Fruit fly (Drosophila melanogaster) whole organism, embryonic: ENCODE data around the gene opa.
A peak's percentile ranks its signal among the peaks of the same experiment; 100 is the strongest.

Experiments used
- Blimp-1 ChIP-seq: fragments of 200-800 bp; sonication (Bioruptor generic); optimal IDR thresholded peaks from 3 replicates; lab custom pipeline; 2018; ENCODE audit warnings: missing biosample characterization, missing genetic modification characterization, mild to moderate bottlenecking, moderate library complexity, missing genetic modification reagents
- CG10959 ChIP-seq: fragments of 200-800 bp; sonication (Bioruptor generic); IDR thresholded peaks from 2 replicates; pipeline ENCODE4 v1.3.6; 2022; ENCODE audit warnings: missing biosample characterization, missing genetic modification characterization
- CG13775 ChIP-seq: fragments of 200-800 bp; sonication (Bioruptor generic); optimal IDR thresholded peaks from 3 replicates; lab custom pipeline; 2017; ENCODE audit warnings: missing biosample characterization, mild to moderate bottlenecking, missing genetic modification characterization
- CG14667 ChIP-seq: fragments of 200-800 bp; sonication (Bioruptor generic); IDR thresholded peaks from 2 replicates; pipeline ENCODE4 v1.3.6; 2022; ENCODE audit warnings: missing biosample characterization, missing genetic modification characterization
- CG14965 ChIP-seq: fragments of 200-800 bp; sonication (Bioruptor generic); optimal IDR thresholded peaks from 2 replicates; lab custom pipeline; 2016; ENCODE audit warnings: missing biosample characterization, missing genetic modification characterization, borderline replicate concordance
- CG16813 ChIP-seq: fragments of 200-800 bp; sonication (Bioruptor generic); IDR thresholded peaks from 3 replicates; pipeline ENCODE4 v1.3.6; 2022; ENCODE audit warnings: missing biosample characterization, missing genetic modification characterization; ENCODE audit not compliant: partially characterized antibody
- CG17385 ChIP-seq: fragments of 200-800 bp; sonication (Bioruptor generic); optimal IDR thresholded peaks from 3 replicates; lab custom pipeline; 2018; ENCODE audit warnings: missing biosample characterization, mild to moderate bottlenecking, missing genetic modification characterization
- CG17802 ChIP-seq: fragments of 200-800 bp; sonication (Bioruptor generic); optimal IDR thresholded peaks from 2 replicates; lab custom pipeline; 2018; ENCODE audit warnings: missing biosample characterization, mild to moderate bottlenecking, missing genetic modification characterization, moderate library complexity
- CG1832 ChIP-seq: fragments of 200-800 bp; sonication (Bioruptor generic); optimal IDR thresholded peaks from 2 replicates; lab custom pipeline; 2017; ENCODE audit warnings: missing biosample characterization, mild to moderate bottlenecking, missing genetic modification characterization, inconsistent platforms
- CG2199 ChIP-seq: fragments of 200-800 bp; sonication (Bioruptor generic); IDR thresholded peaks from 3 replicates; pipeline ENCODE4 v1.3.6; 2022; ENCODE audit warnings: missing biosample characterization, missing genetic modification characterization
- CG30020 ChIP-seq: fragments of 200-800 bp; optimal IDR thresholded peaks from 2 replicates; lab custom pipeline; 2019; ENCODE audit warnings: missing biosample characterization, mild to moderate bottlenecking, missing genetic modification characterization, moderate library complexity
- CG32767 ChIP-seq: fragments of 200-800 bp; sonication (Bioruptor generic); IDR thresholded peaks from 2 replicates; pipeline ENCODE4 v1.3.6; 2022; ENCODE audit warnings: missing biosample characterization, missing genetic modification characterization
- CG4360 ChIP-seq: fragments of 200-800 bp; sonication (Bioruptor generic); IDR thresholded peaks from 2 replicates; pipeline ENCODE4 v1.3.6; 2022; ENCODE audit warnings: missing biosample characterization, missing genetic modification characterization
- CG4730 ChIP-seq: fragments of 200-800 bp; sonication (Bioruptor generic); IDR thresholded peaks from 2 replicates; pipeline ENCODE4 v1.3.6; 2022; ENCODE audit warnings: missing biosample characterization, missing genetic modification characterization
- CG6689 ChIP-seq: fragments of 200-800 bp; sonication (Bioruptor generic); IDR thresholded peaks from 2 replicates; pipeline ENCODE4 v1.3.6; 2022; ENCODE audit warnings: missing biosample characterization, missing genetic modification characterization
- CG6854 ChIP-seq: fragments of 200-800 bp; sonication (Bioruptor generic); optimal IDR thresholded peaks from 3 replicates; lab custom pipeline; 2017; ENCODE audit warnings: missing biosample characterization, mild to moderate bottlenecking, missing genetic modification characterization
- CG7745 ChIP-seq: fragments of 200-800 bp; sonication (Bioruptor generic); optimal IDR thresholded peaks from 2 replicates; lab custom pipeline; 2018; ENCODE audit warnings: missing biosample characterization, mild to moderate bottlenecking, missing genetic modification characterization, moderate library complexity
- CG7963 ChIP-seq: fragments of 200-800 bp; sonication (Bioruptor generic); IDR thresholded peaks from 3 replicates; pipeline ENCODE4 v1.3.6; 2022; ENCODE audit warnings: missing biosample characterization, missing genetic modification characterization; ENCODE audit not compliant: partially characterized antibody
- Dfd ChIP-seq, 2 experiments: fragments of >200 bp; optimal IDR thresholded peaks; 2 replicates each; lab custom pipeline; 2017; ENCODE audit warnings: missing biosample characterization in 2 of 2, missing genetic modification characterization in 2 of 2
- Drgx ChIP-seq: fragments of 200-800 bp; sonication (Bioruptor generic); IDR thresholded peaks from 2 replicates; pipeline ENCODE4 v1.3.6; 2022; ENCODE audit warnings: missing biosample characterization, missing genetic modification characterization
- ERR ChIP-seq: fragments of 200-800 bp; sonication (Bioruptor generic); optimal IDR thresholded peaks from 2 replicates; lab custom pipeline; 2016; ENCODE audit warnings: missing biosample characterization, missing genetic modification characterization
- Gsc ChIP-seq: fragments of 200-800 bp; sonication (Bioruptor generic); IDR thresholded peaks from 2 replicates; pipeline ENCODE4 v1.3.6; 2022; ENCODE audit warnings: missing biosample characterization, missing genetic modification characterization
- Hr51 ChIP-seq, 2 experiments: fragments of 200-800 bp; sonication (Bioruptor generic); optimal IDR thresholded peaks; 2 replicates in 1 of 2; 3 replicates in 1 of 2; lab custom pipeline; 2016 to 2018; ENCODE audit warnings: missing biosample characterization in 2 of 2, missing genetic modification characterization in 2 of 2, mild to moderate bottlenecking in 1 of 2, moderate library complexity in 1 of 2
- Kr ChIP-seq: fragments of 200-800 bp; sonication (Bioruptor generic); optimal IDR thresholded peaks from 2 replicates; lab custom pipeline; 2017; ENCODE audit warnings: missing biosample characterization, mild to moderate bottlenecking, missing genetic modification characterization
- Sry-β ChIP-seq: fragments of 200-800 bp; sonication (Bioruptor generic); optimal IDR thresholded peaks from 2 replicates; lab custom pipeline; 2018; ENCODE audit warnings: missing biosample characterization, mild to moderate bottlenecking, missing genetic modification characterization, moderate library complexity
- Stat92E ChIP-seq, 3 experiments: fragments of >200 bp in 2 of 3; fragments of 200-800 bp in 1 of 3; sonication (Bioruptor generic) in 1 of 3; optimal IDR thresholded peaks; 2 replicates each; lab custom pipeline; 2017 to 2019; ENCODE audit warnings: missing biosample characterization in 3 of 3, missing genetic modification characterization in 3 of 3, mild to moderate bottlenecking in 1 of 3, moderate library complexity in 1 of 3
- YL-1 ChIP-seq: fragments of 200-800 bp; sonication (Bioruptor generic); optimal IDR thresholded peaks from 3 replicates; lab custom pipeline; 2017; ENCODE audit warnings: missing biosample characterization, mild to moderate bottlenecking, missing genetic modification characterization
- abd-A ChIP-seq: fragments of 200-800 bp; sonication (Bioruptor generic); optimal IDR thresholded peaks from 3 replicates; lab custom pipeline; 2019; ENCODE audit warnings: missing biosample characterization, mild to moderate bottlenecking, missing genetic modification characterization, moderate library complexity
- cg ChIP-seq: fragments of 200-800 bp; sonication (Bioruptor generic); optimal IDR thresholded peaks from 3 replicates; lab custom pipeline; 2019; ENCODE audit warnings: missing biosample characterization, mild to moderate bottlenecking, missing genetic modification characterization, moderate library complexity
- chinmo ChIP-seq: fragments of 200-800 bp; sonication (Bioruptor generic); IDR thresholded peaks from 4 replicates; pipeline ENCODE4 v1.3.6; 2022; ENCODE audit warnings: missing biosample characterization, missing genetic modification characterization; ENCODE audit not compliant: partially characterized antibody
- ci ChIP-seq: fragments of 200-800 bp; sonication (Bioruptor generic); IDR thresholded peaks from 3 replicates; pipeline ENCODE4 v1.3.6; 2022; ENCODE audit warnings: missing biosample characterization, missing genetic modification characterization
- crol ChIP-seq: fragments of 200-800 bp; sonication (Bioruptor generic); IDR thresholded peaks from 2 replicates; pipeline ENCODE4 v1.3.6; 2022; ENCODE audit warnings: missing biosample characterization, missing genetic modification characterization
- dpn ChIP-seq, 2 experiments: fragments of 200-800 bp; sonication (Bioruptor generic); optimal IDR thresholded peaks; 3 replicates each; lab custom pipeline; 2016; ENCODE audit warnings: missing biosample characterization in 2 of 2, missing genetic modification characterization in 2 of 2
- esg ChIP-seq: fragments of 200-800 bp; sonication (Bioruptor generic); conservative IDR thresholded peaks from 2 replicates; pipeline ENCODE4 v1.3.6; 2022; ENCODE audit warnings: missing biosample characterization, missing genetic modification characterization
- h ChIP-seq: fragments of >200 bp; optimal IDR thresholded peaks from 2 replicates; lab custom pipeline; 2017
- onecut ChIP-seq: fragments of 200-800 bp; sonication (Bioruptor generic); IDR thresholded peaks from 2 replicates; pipeline ENCODE4 v1.3.6; 2022; ENCODE audit warnings: missing biosample characterization, missing genetic modification characterization
- pb ChIP-seq: fragments of 200-800 bp; sonication (Bioruptor generic); optimal IDR thresholded peaks from 3 replicates; lab custom pipeline; 2016; ENCODE audit warnings: missing biosample characterization, missing genetic modification characterization
- phol ChIP-seq: fragments of 200-800 bp; sonication (Bioruptor generic); optimal IDR thresholded peaks from 3 replicates; lab custom pipeline; 2018; ENCODE audit warnings: missing biosample characterization, mild to moderate bottlenecking, missing genetic modification characterization, moderate library complexity
- pros ChIP-seq: fragments of 200-800 bp; sonication (Bioruptor generic); optimal IDR thresholded peaks from 3 replicates; lab custom pipeline; 2019; ENCODE audit warnings: missing biosample characterization, mild to moderate bottlenecking, missing genetic modification characterization, moderate library complexity
- repo ChIP-seq: fragments of 200-800 bp; sonication (Bioruptor generic); optimal IDR thresholded peaks from 2 replicates; lab custom pipeline; 2016; ENCODE audit warnings: missing biosample characterization, missing genetic modification characterization
- scrt ChIP-seq: fragments of 200-800 bp; sonication (Bioruptor generic); optimal IDR thresholded peaks from 2 replicates; lab custom pipeline; 2018; ENCODE audit warnings: missing biosample characterization, mild to moderate bottlenecking, missing genetic modification characterization, moderate library complexity
- sna ChIP-seq: fragments of 200-800 bp; sonication (Bioruptor generic); IDR thresholded peaks from 2 replicates; pipeline ENCODE4 v1.3.6; 2022; ENCODE audit warnings: missing biosample characterization, missing genetic modification characterization; ENCODE audit not compliant: partially characterized antibody
- unc-4 ChIP-seq: fragments of 200-800 bp; sonication (Bioruptor generic); IDR thresholded peaks from 2 replicates; pipeline ENCODE4 v1.3.6; 2022; ENCODE audit warnings: missing biosample characterization, missing genetic modification characterization; ENCODE audit not compliant: partially characterized antibody
- z ChIP-seq: fragments of 200-800 bp; sonication (Bioruptor generic); IDR thresholded peaks from 3 replicates; pipeline ENCODE4 v1.3.6; 2022; ENCODE audit warnings: missing biosample characterization, missing genetic modification characterization

opa gene

dm6 chr3R:4809944-4810653 lies 42.5 kb upstream of the opa start (continued):
- TF ChIP-seq scrt (GFP tag; lab: Kevin White, UChicago), result no peak
- TF ChIP-seq Drgx (GFP tag; lab: Robert Waterston, UW), result no peak
- peak; percentile 51 for TF ChIP-seq pros (GFP tag; lab: Kevin White, UChicago)
- no peak for TF ChIP-seq CG30020
- peak; percentile 30 for TF ChIP-seq CG17385 (GFP tag; lab: Kevin White, UChicago)
- no peak for TF ChIP-seq CG1832 (GFP tag; lab: Kevin White, UChicago)
- peak; percentile 84 for TF ChIP-seq abd-A
- no peak for TF ChIP-seq Sry-β
- TF ChIP-seq CG4360 (GFP tag; lab: Robert Waterston, UW), result no peak
- no peak for TF ChIP-seq CG4730

- TF ChIP-seq CG32767 (GFP tag; lab: Robert Waterston, UW) (peak; percentile 38; the same call in 1 of the 2 replicates), Stat92E (GFP tag; optimal IDR thresholded peaks at IDR 0.05; lab: Kevin White, UChicago) (peak in 1 of 3 experiments; percentile 72), CG13775 (GFP tag; lab: Kevin White, UChicago) (no peak), h (lab: Kevin White, UChicago) (no peak), pb (GFP tag; lab: Kevin White, UChicago) (no peak), Blimp-1 (GFP tag; lab: Kevin White, UChicago) (peak; percentile 92), CG2199 (0 out of 3 replicates have a peak, but pooled peaks have one; percentile 19), onecut (peak; percentile 86), z (GFP tag; lab: Robert Waterston, UW) (peak; percentile 93), sna (GFP tag; lab: Robert Waterston, UW) (peak; percentile 29; the same call in 1 of the 2 replicates), chinmo (GFP tag; lab: Robert Waterston, UW) (0 out of 4 replicates have a peak, but pooled peaks have one; percentile 9), ci (GFP tag; lab: Robert Waterston, UW) (peak; percentile 15; the same call in 1 of the 3 replicates), CG16813 (GFP tag; lab: Robert Waterston, UW) (no peak), cg (GFP tag; lab: Kevin White, UChicago) (peak; percentile 78), Gsc (GFP tag; lab: Robert Waterston, UW) (no peak), YL-1 (peak; percentile 72), phol (tag; lab: Kevin White, UChicago) (peak; percentile 93), crol (GFP tag; lab: Robert Waterston, UW) (peak; percentile 49; the same call in 1 of the 2 replicates), unc-4 (GFP tag; lab: Robert Waterston, UW) (no peak), CG10959 (GFP tag; lab: Robert Waterston, UW) (no peak)
- TF ChIP-seq, all 482 proteins: peak for 13
Measured at dm6 chr3R:4811124-4811935, 41.3 kb upstream of the opa start, which contains the start of gene Gmppb. Gene Gmppb (plus strand): TSS chr3R:4811444.

- no peak for TF ChIP-seq CG7963 (GFP tag; lab: Robert Waterston, UW)
- no peak for TF ChIP-seq CG17385 (GFP tag; lab: Kevin White, UChicago)
- TF ChIP-seq dpn (GFP tag; optimal IDR thresholded peaks at IDR 0.05; lab: Kevin White, UChicago), result no peak
- TF ChIP-seq Dfd (GFP tag; optimal IDR thresholded peaks at IDR 0.05; lab: Kevin White, UChicago), result peak in 1 of 2 experiments; percentile 14
- TF ChIP-seq Hr51 (GFP tag; optimal IDR thresholded peaks at IDR 0.05; lab: Kevin White, UChicago), result no peak
- TF ChIP-seq CG6689, result no peak
- TF ChIP-seq ERR (GFP tag; lab: Kevin White, UChicago), result no peak
- no peak for TF ChIP-seq CG7745 (tag; lab: Kevin White, UChicago)
- TF ChIP-seq CG14965 (GFP tag; lab: Kevin White, UChicago), result no peak
- no peak for TF ChIP-seq repo (GFP tag; lab: Kevin White, UChicago)
- TF ChIP-seq esg (GFP tag; lab: Robert Waterston, UW), result no peak
- TF ChIP-seq CG17802, result peak; percentile 93
- TF ChIP-seq Kr (GFP tag; lab: Kevin White, UChicago), result no peak
- TF ChIP-seq CG14667 (GFP tag; lab: Robert Waterston, UW), result no peak
- TF ChIP-seq CG6854 (GFP tag; lab: Kevin White, UChicago), result no peak
Measured at dm6 chr3R:4811936-4812534, 40.6 kb upstream of the opa start, which contains the start of the genes Hus1-like and ctrip. Gene Hus1-like (minus strand): TSS chr3R:4812096. Gene ctrip (minus strand): TSS chr3R:4812096.
